Worm (Caenorhabditis elegans): ENCODE results near the gene ugt-67.
"Not testable (repeated sequence)": the region's sequence is repeated elsewhere in the genome, so short reads cannot be mapped to it uniquely, and the experiment has no call there.

Gene ugt-67

ce11 chrV:4895744-4896143 lies 5.4 kb upstream of the ugt-67 start, which contains the start of gene ugt-9:
Gene ugt-9, plus strand, starts transcription at chrV:4896048.
- TF ChIP-seq ref-1 (GFP tag; conservative IDR thresholded peaks at IDR 0.05) (no peak), flt-1 (GFP tag; IDR thresholded peaks at IDR 0.05) (no peak), ztf-29 (GFP tag; IDR thresholded peaks at IDR 0.05) (no peak), med-1 (GFP tag; optimal IDR thresholded peaks at IDR 0.05; ENCODE audit: insufficient read depth) (no peak), klf-2 (GFP tag; conservative IDR thresholded peaks at IDR 0.05) (no peak), ztf-23 (GFP tag; IDR thresholded peaks at IDR 0.05) (no peak), cog-1 (tag; optimal IDR thresholded peaks at IDR 0.05) (no peak), T22C8.4 (GFP tag; IDR thresholded peaks at IDR 0.05) (no peak), tab-1 (GFP tag; IDR thresholded peaks at IDR 0.05) (no peak)

- TF ChIP-seq klf-2 (GFP tag; conservative IDR thresholded peaks at IDR 0.05); flt-1 (GFP tag; IDR thresholded peaks at IDR 0.05); ztf-29 (GFP tag; IDR thresholded peaks at IDR 0.05): not testable (repeated sequence)
Measured at ce11 chrV:4900020-4900419, 1.2 kb upstream of the ugt-67 start, which contains the start of gene ugt-10. Gene ugt-10, minus strand, starts transcription at chrV:4900120.

ce11 chrV:4903696-4904095 lies 2.5 kb downstream of the ugt-67 start, which contains the start of gene ugt-8:
Gene ugt-8, plus strand, starts transcription at chrV:4903930.
- no peak for TF ChIP-seq T22C8.4 (GFP tag; IDR thresholded peaks at IDR 0.05)
- TF ChIP-seq ztf-29 (GFP tag; IDR thresholded peaks at IDR 0.05), result no peak
- TF ChIP-seq cog-1 (tag; optimal IDR thresholded peaks at IDR 0.05), result no peak
- no peak for TF ChIP-seq flt-1 (GFP tag; IDR thresholded peaks at IDR 0.05)
- TF ChIP-seq ztf-23 (GFP tag; IDR thresholded peaks at IDR 0.05), result no peak
- no peak for TF ChIP-seq klf-2 (GFP tag; conservative IDR thresholded peaks at IDR 0.05)
- TF ChIP-seq ref-1 (GFP tag; conservative IDR thresholded peaks at IDR 0.05), result no peak
- no peak for TF ChIP-seq tab-1 (GFP tag; IDR thresholded peaks at IDR 0.05)
- TF ChIP-seq med-1 (GFP tag; optimal IDR thresholded peaks at IDR 0.05; ENCODE audit: insufficient read depth), result no peak

- no peak for TF ChIP-seq tab-1 (GFP tag; IDR thresholded peaks at IDR 0.05)
- no peak for TF ChIP-seq med-1 (GFP tag; optimal IDR thresholded peaks at IDR 0.05; ENCODE audit: insufficient read depth)
- TF ChIP-seq ztf-29 (GFP tag; IDR thresholded peaks at IDR 0.05), result no peak
- no peak for TF ChIP-seq T22C8.4 (GFP tag; IDR thresholded peaks at IDR 0.05)
- TF ChIP-seq flt-1 (GFP tag; IDR thresholded peaks at IDR 0.05), result no peak
- TF ChIP-seq ref-1 (GFP tag; conservative IDR thresholded peaks at IDR 0.05), result no peak
- no peak for TF ChIP-seq ztf-23 (GFP tag; IDR thresholded peaks at IDR 0.05)
- TF ChIP-seq klf-2 (GFP tag; conservative IDR thresholded peaks at IDR 0.05), result no peak
- no peak for TF ChIP-seq cog-1 (tag; optimal IDR thresholded peaks at IDR 0.05)
Measured at ce11 chrV:4905953-4906352, 4.8 kb downstream of the ugt-67 start, which contains the start of gene ugt-14. Gene ugt-14, plus strand, starts transcription at chrV:4906253.

- no peak for TF ChIP-seq med-1 (GFP tag; optimal IDR thresholded peaks at IDR 0.05; ENCODE audit: insufficient read depth)
- TF ChIP-seq ztf-29 (GFP tag; IDR thresholded peaks at IDR 0.05), result no peak
- TF ChIP-seq T22C8.4 (GFP tag; IDR thresholded peaks at IDR 0.05), result no peak
Measured at ce11 chrV:4908591-4908990, 7.4 kb downstream of the ugt-67 start, which contains the start of gene ugt-13. Gene ugt-13, plus strand, starts transcription at chrV:4908884.

ce11 chrV:4912313-4912712 lies 11.1 kb downstream of the ugt-67 start, which contains the start of gene H23N18.5:
Gene H23N18.5, minus strand, starts transcription at chrV:4912381.
- TF ChIP-seq flt-1 (GFP tag; IDR thresholded peaks at IDR 0.05), result no peak
- TF ChIP-seq cog-1 (tag; optimal IDR thresholded peaks at IDR 0.05), result no peak
- TF ChIP-seq ztf-23 (GFP tag; IDR thresholded peaks at IDR 0.05), result no peak
- TF ChIP-seq tab-1 (GFP tag; IDR thresholded peaks at IDR 0.05), result no peak
- no peak for TF ChIP-seq med-1 (GFP tag; optimal IDR thresholded peaks at IDR 0.05; ENCODE audit: insufficient read depth)
- no peak for TF ChIP-seq ref-1 (GFP tag; conservative IDR thresholded peaks at IDR 0.05)
- TF ChIP-seq ztf-29 (GFP tag; IDR thresholded peaks at IDR 0.05), result no peak
- no peak for TF ChIP-seq klf-2 (GFP tag; conservative IDR thresholded peaks at IDR 0.05)
- no peak for TF ChIP-seq T22C8.4 (GFP tag; IDR thresholded peaks at IDR 0.05)

- TF ChIP-seq ztf-23 (GFP tag; IDR thresholded peaks at IDR 0.05) (no peak), ztf-29 (GFP tag; IDR thresholded peaks at IDR 0.05) (no peak), cog-1 (tag; optimal IDR thresholded peaks at IDR 0.05) (no peak), T22C8.4 (GFP tag; IDR thresholded peaks at IDR 0.05) (no peak), ref-1 (GFP tag; conservative IDR thresholded peaks at IDR 0.05) (no peak), flt-1 (GFP tag; IDR thresholded peaks at IDR 0.05) (no peak), tab-1 (GFP tag; IDR thresholded peaks at IDR 0.05) (no peak), klf-2 (GFP tag; conservative IDR thresholded peaks at IDR 0.05) (no peak), med-1 (GFP tag; optimal IDR thresholded peaks at IDR 0.05; ENCODE audit: insufficient read depth) (no peak)
Measured at ce11 chrV:4913853-4914252, 12.7 kb downstream of the ugt-67 start.

- TF ChIP-seq ztf-23 (GFP tag; IDR thresholded peaks at IDR 0.05) (no peak), ref-1 (GFP tag; conservative IDR thresholded peaks at IDR 0.05) (no peak), T22C8.4 (GFP tag; IDR thresholded peaks at IDR 0.05) (no peak), klf-2 (GFP tag; conservative IDR thresholded peaks at IDR 0.05) (no peak), med-1 (GFP tag; optimal IDR thresholded peaks at IDR 0.05; ENCODE audit: insufficient read depth) (no peak), cog-1 (tag; optimal IDR thresholded peaks at IDR 0.05) (no peak), flt-1 (GFP tag; IDR thresholded peaks at IDR 0.05) (no peak), ztf-29 (GFP tag; IDR thresholded peaks at IDR 0.05) (no peak), tab-1 (GFP tag; IDR thresholded peaks at IDR 0.05) (no peak)
Measured at ce11 chrV:4914879-4915278, 13.7 kb downstream of the ugt-67 start, which contains the start of gene H23N18.6. Gene H23N18.6, minus strand, starts transcription at chrV:4915079.

- TF ChIP-seq med-1 (GFP tag; optimal IDR thresholded peaks at IDR 0.05; ENCODE audit: insufficient read depth) (no peak), cog-1 (tag; optimal IDR thresholded peaks at IDR 0.05) (no peak), ref-1 (GFP tag; conservative IDR thresholded peaks at IDR 0.05) (no peak), ztf-23 (GFP tag; IDR thresholded peaks at IDR 0.05) (no peak), ztf-29 (GFP tag; IDR thresholded peaks at IDR 0.05) (no peak), tab-1 (GFP tag; IDR thresholded peaks at IDR 0.05) (no peak), T22C8.4 (GFP tag; IDR thresholded peaks at IDR 0.05) (no peak), flt-1 (GFP tag; IDR thresholded peaks at IDR 0.05) (no peak), klf-2 (GFP tag; conservative IDR thresholded peaks at IDR 0.05) (no peak; the same call in 1 of the 2 replicates)
Measured at ce11 chrV:4918091-4918624, 17.0 kb downstream of the ugt-67 start, which contains the start of gene C02E7.7. Gene C02E7.7, minus strand, starts transcription at chrV:4918574.

All from whole organism, midembryonic.